Fruit fly (Drosophila melanogaster) whole organism, adult: ENCODE data around the gene CG5861.

ENCODE experiments used
- CG1620 ChIP-seq: fragments of 200-800 bp; sonication (Bioruptor generic); optimal IDR thresholded peaks from 2 replicates; lab custom pipeline; 2016; ENCODE audit warnings: missing biosample characterization, missing genetic modification characterization
- Mnt ChIP-seq: fragments of 200-800 bp; sonication (Bioruptor generic); optimal IDR thresholded peaks from 2 replicates; lab custom pipeline; 2016; ENCODE audit warnings: missing biosample characterization, mild to moderate bottlenecking, missing genetic modification characterization
- kay ChIP-seq: fragments of 200-800 bp; sonication (Bioruptor generic); peaks from one replicate; lab custom pipeline; 2016; ENCODE audit warnings: missing biosample characterization, missing genetic modification characterization, borderline replicate concordance

Gene CG5861

dm6 chr2L:16256118-16256435, 51.0 kb downstream of the CG5861 start:
- TF ChIP-seq CG1620 (no peak), kay (peak; percentile 67), Mnt (GFP tag; lab: Kevin White, UChicago) (peak; percentile 1)
